Worm (Caenorhabditis elegans) whole organism, midembryonic: ENCODE results near the gene B0281.6.

Source experiments
- flt-1 ChIP-seq: fragments of 200-800 bp; sonication (Bioruptor generic); IDR thresholded peaks from 2 replicates; pipeline ENCODE4 v1.3.6; 2022; ENCODE audit warnings: missing genetic modification characterization, missing compliant biosample characterization
- klf-2 ChIP-seq: fragments of 200-800 bp; sonication (Bioruptor generic); conservative IDR thresholded peaks from 2 replicates; pipeline ENCODE4 v1.3.6; 2022; ENCODE audit warnings: missing genetic modification reagents, missing genetic modification characterization, missing compliant biosample characterization
- med-1 ChIP-seq: sonication (generic microtip); optimal IDR thresholded peaks from 2 replicates; lab custom pipeline; 2017; ENCODE audit warnings: missing genetic modification characterization, mild to moderate bottlenecking, missing compliant biosample characterization, antibody characterized with exemption, missing genetic modification reagents; ENCODE audit not compliant: insufficient read depth
- tab-1 ChIP-seq: fragments of 200-800 bp; sonication (Bioruptor generic); IDR thresholded peaks from 2 replicates; pipeline ENCODE4 v1.3.6; 2022; ENCODE audit warnings: missing genetic modification characterization, missing compliant biosample characterization
- ztf-23 ChIP-seq: fragments of 200-800 bp; sonication (Bioruptor generic); IDR thresholded peaks from 2 replicates; pipeline ENCODE4 v1.3.6; 2022; ENCODE audit warnings: missing genetic modification reagents, missing genetic modification characterization, missing compliant biosample characterization
- ztf-29 ChIP-seq: fragments of 200-800 bp; sonication (Bioruptor generic); IDR thresholded peaks from 2 replicates; pipeline ENCODE4 v1.3.6; 2022; ENCODE audit warnings: missing genetic modification reagents, missing genetic modification characterization, missing compliant biosample characterization

DNA sequence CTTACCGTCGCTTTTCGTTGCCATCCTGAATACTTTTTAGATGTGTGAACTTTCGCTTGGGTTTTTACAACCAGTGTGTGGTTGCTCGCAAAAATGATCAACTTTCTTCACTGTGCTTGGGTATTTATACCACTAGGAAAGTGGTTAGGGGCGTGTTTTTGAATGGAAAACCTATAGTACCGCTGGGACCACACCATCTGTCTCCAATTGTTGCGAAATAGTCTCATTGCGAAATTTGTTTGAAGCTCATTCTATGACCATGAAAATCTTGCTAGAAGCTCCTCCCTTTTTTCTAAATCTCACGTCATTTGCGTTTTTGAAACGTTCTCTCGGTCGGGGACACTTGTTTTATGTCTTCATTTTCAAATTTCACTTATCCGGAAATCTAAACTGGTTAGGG is 13.4 kb downstream of the B0281.6 start, which contains the start of the genes K09F6.10 and K09F6.13:
- TF ChIP-seq med-1 (GFP tag; lab: Kevin White, UChicago) (no peak), ztf-29 (GFP tag; lab: Robert Waterston, UW) (no peak), flt-1 (GFP tag; lab: Robert Waterston, UW) (no peak), tab-1 (GFP tag; lab: Robert Waterston, UW) (no peak), klf-2 (GFP tag; lab: Robert Waterston, UW) (no peak), ztf-23 (no peak)
